Fruit fly (Drosophila melanogaster) whole organism, embryonic: ENCODE measurements around the gene UQCR-C1.

Experiments used
- ATbp ChIP-seq: fragments of 200-800 bp; sonication (Bioruptor generic); optimal IDR thresholded peaks from 2 replicates; lab custom pipeline; 2017; ENCODE audit warnings: missing biosample characterization, mild to moderate bottlenecking, missing genetic modification characterization, missing genetic modification reagents
- Adf1 ChIP-seq: fragments of 200-800 bp; sonication (Bioruptor generic); IDR thresholded peaks from 2 replicates; pipeline ENCODE4 v1.3.6; 2022; ENCODE audit warnings: missing biosample characterization, missing genetic modification characterization
- CG10979 ChIP-seq: fragments of 200-800 bp; sonication (Bioruptor generic); optimal IDR thresholded peaks from 2 replicates; lab custom pipeline; 2018; ENCODE audit warnings: missing biosample characterization, mild to moderate bottlenecking, missing genetic modification characterization, moderate library complexity
- CG11456 ChIP-seq: fragments of 200-800 bp; sonication (Bioruptor generic); IDR thresholded peaks from 3 replicates; pipeline ENCODE4 v1.3.6; 2022; ENCODE audit warnings: missing biosample characterization, missing genetic modification characterization
- CG11696 ChIP-seq: fragments of 200-800 bp; sonication (Bioruptor generic); IDR thresholded peaks from 2 replicates; pipeline ENCODE4 v1.3.6; 2022; ENCODE audit warnings: missing biosample characterization, missing genetic modification characterization
- CG11723 ChIP-seq: fragments of 200-800 bp; sonication (Bioruptor generic); optimal IDR thresholded peaks from 2 replicates; lab custom pipeline; 2017; ENCODE audit warnings: missing biosample characterization, mild to moderate bottlenecking, missing genetic modification characterization
- CG13775 ChIP-seq: fragments of 200-800 bp; sonication (Bioruptor generic); optimal IDR thresholded peaks from 3 replicates; lab custom pipeline; 2017; ENCODE audit warnings: missing biosample characterization, mild to moderate bottlenecking, missing genetic modification characterization
- CG14050 ChIP-seq: fragments of 200-800 bp; sonication (Bioruptor generic); IDR thresholded peaks from 3 replicates; pipeline ENCODE4 v1.3.6; 2022; ENCODE audit warnings: missing biosample characterization, missing genetic modification characterization
- CG14860 ChIP-seq: fragments of 200-800 bp; sonication (Bioruptor generic); IDR thresholded peaks from 3 replicates; pipeline ENCODE4 v1.3.6; 2022; ENCODE audit warnings: missing biosample characterization, missing genetic modification characterization; ENCODE audit not compliant: partially characterized antibody
- CG1792 ChIP-seq: fragments of 200-800 bp; sonication (Bioruptor generic); optimal IDR thresholded peaks from 2 replicates; lab custom pipeline; 2016; ENCODE audit warnings: missing biosample characterization, missing genetic modification characterization
- CG30431 ChIP-seq: fragments of 200-800 bp; sonication (Bioruptor generic); optimal IDR thresholded peaks from 2 replicates; lab custom pipeline; 2017; ENCODE audit warnings: missing biosample characterization, missing genetic modification characterization
- CG3281 ChIP-seq: fragments of 200-800 bp; sonication (Bioruptor generic); optimal IDR thresholded peaks from 3 replicates; lab custom pipeline; 2017; ENCODE audit warnings: missing biosample characterization, mild to moderate bottlenecking, missing genetic modification characterization
- CG4854 ChIP-seq: fragments of 200-800 bp; sonication (Bioruptor generic); optimal IDR thresholded peaks from 2 replicates; lab custom pipeline; 2016; ENCODE audit warnings: missing biosample characterization, missing genetic modification characterization, inconsistent platforms
- CG6683 ChIP-seq: fragments of 200-800 bp; sonication (Bioruptor generic); optimal IDR thresholded peaks from 2 replicates; lab custom pipeline; 2017; ENCODE audit warnings: missing biosample characterization, mild to moderate bottlenecking, missing genetic modification characterization, missing genetic modification reagents
- CG6765 ChIP-seq: fragments of 200-800 bp; sonication (Bioruptor generic); optimal IDR thresholded peaks from 3 replicates; lab custom pipeline; 2017; ENCODE audit warnings: missing biosample characterization, mild to moderate bottlenecking, missing genetic modification characterization
- CG8478 ChIP-seq: fragments of >200 bp; optimal IDR thresholded peaks from 2 replicates; lab custom pipeline; 2018
- CG9932 ChIP-seq: fragments of 200-800 bp; sonication (Bioruptor generic); IDR thresholded peaks from 2 replicates; pipeline ENCODE4 v1.3.6; 2022; ENCODE audit warnings: missing biosample characterization, missing genetic modification characterization
- CHES-1-like ChIP-seq: fragments of 200-800 bp; sonication (Bioruptor generic); optimal IDR thresholded peaks from 2 replicates; lab custom pipeline; 2016; ENCODE audit warnings: missing biosample characterization, missing genetic modification characterization
- CTCF ChIP-seq: fragments of 200-800 bp; sonication (Bioruptor generic); optimal IDR thresholded peaks from 2 replicates; lab custom pipeline; 2017; ENCODE audit warnings: missing biosample characterization, mild to moderate bottlenecking, missing genetic modification characterization, moderate library complexity
- D19A ChIP-seq: fragments of 200-800 bp; optimal IDR thresholded peaks from 3 replicates; lab custom pipeline; 2019; ENCODE audit warnings: missing biosample characterization, mild to moderate bottlenecking, missing genetic modification characterization, moderate library complexity
- Dek ChIP-seq: fragments of 200-800 bp; sonication (Bioruptor generic); optimal IDR thresholded peaks from 3 replicates; lab custom pipeline; 2019; ENCODE audit warnings: missing biosample characterization, mild to moderate bottlenecking, missing genetic modification characterization, moderate library complexity
- Eip74EF ChIP-seq, 2 experiments: fragments of 200-800 bp in 1 of 2; fragments of >200 bp in 1 of 2; sonication (Bioruptor generic) in 1 of 2; optimal IDR thresholded peaks; 2 replicates each; lab custom pipeline; 2017 to 2019; ENCODE audit warnings: missing biosample characterization in 2 of 2, missing genetic modification characterization in 2 of 2, mild to moderate bottlenecking in 1 of 2, moderate library complexity in 1 of 2
- Fer2 ChIP-seq: fragments of 200-800 bp; sonication (Bioruptor generic); optimal IDR thresholded peaks from 2 replicates; lab custom pipeline; 2018; ENCODE audit warnings: missing biosample characterization, mild to moderate bottlenecking, missing genetic modification characterization, moderate library complexity
- Gug ChIP-seq: fragments of 200-800 bp; sonication (Bioruptor generic); IDR thresholded peaks from 4 replicates; pipeline ENCODE4 v1.3.6; 2022; ENCODE audit warnings: missing biosample characterization, missing genetic modification characterization
- HLH4C ChIP-seq: fragments of 200-800 bp; sonication (Bioruptor generic); IDR thresholded peaks from 3 replicates; pipeline ENCODE4 v1.3.6; 2022; ENCODE audit warnings: missing biosample characterization, missing genetic modification characterization; ENCODE audit not compliant: partially characterized antibody
- Hr3 ChIP-seq: fragments of 200-800 bp; sonication (Bioruptor generic); optimal IDR thresholded peaks from 3 replicates; lab custom pipeline; 2016; ENCODE audit warnings: missing biosample characterization, missing genetic modification characterization
- Jarid2 ChIP-seq: fragments of 200-800 bp; sonication (Bioruptor generic); optimal IDR thresholded peaks from 3 replicates; lab custom pipeline; 2017; ENCODE audit warnings: mild to moderate bottlenecking, missing biosample characterization, missing genetic modification reagents, missing genetic modification characterization
- Max ChIP-seq: fragments of 200-800 bp; sonication (Bioruptor generic); optimal IDR thresholded peaks from 2 replicates; lab custom pipeline; 2016; ENCODE audit warnings: missing biosample characterization, mild to moderate bottlenecking, missing genetic modification characterization
- amos ChIP-seq: fragments of 200-800 bp; sonication (Bioruptor generic); IDR thresholded peaks from 2 replicates; pipeline ENCODE4 v1.3.6; 2022; ENCODE audit warnings: missing biosample characterization, missing genetic modification characterization; ENCODE audit not compliant: partially characterized antibody
- bigmax ChIP-seq: fragments of 200-800 bp; sonication (Bioruptor generic); optimal IDR thresholded peaks from 2 replicates; lab custom pipeline; 2018; ENCODE audit warnings: missing biosample characterization, mild to moderate bottlenecking, missing genetic modification characterization
- bsh ChIP-seq, 2 experiments: fragments of 200-800 bp; sonication (Bioruptor generic); optimal IDR thresholded peaks; 2 replicates each; lab custom pipeline; 2017 to 2018; ENCODE audit warnings: mild to moderate bottlenecking in 2 of 2, missing biosample characterization in 2 of 2, missing genetic modification characterization in 2 of 2, moderate library complexity in 1 of 2
- cg ChIP-seq: fragments of 200-800 bp; sonication (Bioruptor generic); optimal IDR thresholded peaks from 3 replicates; lab custom pipeline; 2019; ENCODE audit warnings: missing biosample characterization, mild to moderate bottlenecking, missing genetic modification characterization, moderate library complexity
- corto ChIP-seq: fragments of 200-800 bp; sonication (Bioruptor generic); optimal IDR thresholded peaks from 2 replicates; lab custom pipeline; 2016; ENCODE audit warnings: missing biosample characterization, mild to moderate bottlenecking, missing genetic modification characterization, moderate library complexity
- danr ChIP-seq: fragments of 200-800 bp; sonication (Bioruptor generic); IDR thresholded peaks from 2 replicates; pipeline ENCODE4 v1.3.6; 2022; ENCODE audit warnings: missing biosample characterization, missing genetic modification characterization
- dati ChIP-seq: fragments of 200-800 bp; sonication (Bioruptor generic); IDR thresholded peaks from 2 replicates; pipeline ENCODE4 v1.3.6; 2022; ENCODE audit warnings: missing biosample characterization, missing genetic modification characterization
- dmrt99B ChIP-seq: fragments of 200-800 bp; sonication (Bioruptor generic); optimal IDR thresholded peaks from 2 replicates; lab custom pipeline; 2018; ENCODE audit warnings: missing biosample characterization, mild to moderate bottlenecking, missing genetic modification characterization, moderate library complexity
- esg ChIP-seq: fragments of 200-800 bp; sonication (Bioruptor generic); conservative IDR thresholded peaks from 2 replicates; pipeline ENCODE4 v1.3.6; 2022; ENCODE audit warnings: missing biosample characterization, missing genetic modification characterization
- ftz-f1 ChIP-seq: fragments of 200-800 bp; sonication (Bioruptor generic); optimal IDR thresholded peaks from 2 replicates; lab custom pipeline; 2016; ENCODE audit warnings: missing biosample characterization, missing genetic modification characterization
- gsb-n ChIP-seq: fragments of 200-800 bp; sonication (Bioruptor generic); optimal IDR thresholded peaks from 3 replicates; lab custom pipeline; 2018; ENCODE audit warnings: missing biosample characterization, mild to moderate bottlenecking, missing genetic modification characterization
- inv ChIP-seq: fragments of 200-800 bp; sonication (Bioruptor generic); IDR thresholded peaks from 2 replicates; pipeline ENCODE4 v1.3.6; 2022; ENCODE audit warnings: missing biosample characterization, missing genetic modification characterization; ENCODE audit not compliant: partially characterized antibody
- mam ChIP-seq: fragments of 200-800 bp; sonication (Bioruptor generic); optimal IDR thresholded peaks from 3 replicates; lab custom pipeline; 2016; ENCODE audit warnings: missing biosample characterization, missing genetic modification characterization
- mirr ChIP-seq: fragments of 200-800 bp; sonication (Bioruptor generic); optimal IDR thresholded peaks from 3 replicates; lab custom pipeline; 2018; ENCODE audit warnings: missing biosample characterization, mild to moderate bottlenecking, missing genetic modification characterization
- pita ChIP-seq: fragments of 200-800 bp; sonication (Bioruptor generic); optimal IDR thresholded peaks from 2 replicates; lab custom pipeline; 2017; ENCODE audit warnings: missing biosample characterization, mild to moderate bottlenecking, missing genetic modification characterization
- slou ChIP-seq: fragments of 200-800 bp; sonication (Bioruptor generic); optimal IDR thresholded peaks from 3 replicates; lab custom pipeline; 2016; ENCODE audit warnings: missing biosample characterization, missing genetic modification characterization
- tin ChIP-seq: fragments of 200-800 bp; sonication (Bioruptor generic); optimal IDR thresholded peaks from 3 replicates; lab custom pipeline; 2016; ENCODE audit warnings: missing biosample characterization, missing genetic modification characterization
- yki ChIP-seq: fragments of >200 bp; optimal IDR thresholded peaks from 3 replicates; lab custom pipeline; 2018
- zen ChIP-seq: fragments of 200-800 bp; sonication (Bioruptor generic); optimal IDR thresholded peaks from 3 replicates; lab custom pipeline; 2018; ENCODE audit warnings: missing biosample characterization, mild to moderate bottlenecking, missing genetic modification characterization, moderate library complexity
- zen2 ChIP-seq: fragments of 200-800 bp; sonication (Bioruptor generic); IDR thresholded peaks from 3 replicates; pipeline ENCODE4 v1.3.6; 2022; ENCODE audit warnings: missing biosample characterization, missing genetic modification characterization; ENCODE audit not compliant: partially characterized antibody

UQCR-C1 gene

dm6 chr3R:14893791-14894782 lies 4.1 kb downstream of the UQCR-C1 start, which contains the start of gene Dph2 (continued):
- TF ChIP-seq CG11696 = peak; percentile 65
- peak; percentile 61 for TF ChIP-seq esg (GFP tag; lab: Robert Waterston, UW)
- no peak for TF ChIP-seq Max (GFP tag; lab: Kevin White, UChicago)
- TF ChIP-seq Jarid2 (GFP tag; lab: Kevin White, UChicago) = no peak
- TF ChIP-seq Adf1 = no peak
- TF ChIP-seq amos (GFP tag; lab: Robert Waterston, UW) = 0 out of 2 replicates have a peak, but pooled peaks have one; percentile 18
- TF ChIP-seq CG6765 = peak; percentile 66
- peak; percentile 76 for TF ChIP-seq CG10979
- TF ChIP-seq CG3281 (GFP tag; lab: Kevin White, UChicago) = peak; percentile 51
- TF ChIP-seq zen2 (GFP tag; lab: Robert Waterston, UW) = no peak
- peak; percentile 99 for TF ChIP-seq D19A (tag; lab: Kevin White, UChicago)
- TF ChIP-seq inv (GFP tag; lab: Robert Waterston, UW) = no peak
- TF ChIP-seq CG14860 (GFP tag; lab: Robert Waterston, UW) = no peak
- peak; percentile 74 for TF ChIP-seq gsb-n (tag; lab: Kevin White, UChicago)
- TF ChIP-seq ATbp = no peak
- peak; percentile 31; the same call in 1 of the 3 replicates for TF ChIP-seq CG14050 (GFP tag; lab: Robert Waterston, UW)
- peak; percentile 66 for TF ChIP-seq Fer2 (tag; lab: Kevin White, UChicago)
- peak; percentile 11 for TF ChIP-seq CG11723 (GFP tag; lab: Kevin White, UChicago)
- TF ChIP-seq CG30431 = no peak
- TF ChIP-seq CG4854 = peak; percentile 11
- no peak for TF ChIP-seq corto (GFP tag; lab: Kevin White, UChicago)
- peak; percentile 30 for TF ChIP-seq mam
- peak; percentile 33; the same call in 2 of the 4 replicates for TF ChIP-seq Gug
- peak; percentile 47; the same call in 1 of the 2 replicates for TF ChIP-seq danr (GFP tag; lab: Robert Waterston, UW)
- TF ChIP-seq HLH4C (GFP tag; lab: Robert Waterston, UW) = no peak
- TF ChIP-seq Hr3 (GFP tag; lab: Kevin White, UChicago) = peak; percentile 84
- TF ChIP-seq Dek (tag; lab: Kevin White, UChicago) = peak; percentile 82
- TF ChIP-seq bsh (GFP tag; optimal IDR thresholded peaks at IDR 0.05; lab: Kevin White, UChicago) = peak in 1 of 2 experiments; percentile 77
- TF ChIP-seq Eip74EF (GFP tag; optimal IDR thresholded peaks at IDR 0.05; lab: Kevin White, UChicago) = peak in 1 of 2 experiments; percentile 60
- TF ChIP-seq pita (GFP tag; lab: Kevin White, UChicago) = peak; percentile 83
- TF ChIP-seq slou = no peak
- peak; percentile 76 for TF ChIP-seq CG11456 (GFP tag; lab: Robert Waterston, UW)
- TF ChIP-seq CG13775 (GFP tag; lab: Kevin White, UChicago) = peak; percentile 42
- peak; percentile 92 for TF ChIP-seq ftz-f1 (GFP tag; lab: Kevin White, UChicago)
- TF ChIP-seq cg (GFP tag; lab: Kevin White, UChicago) = no peak
- TF ChIP-seq mirr = no peak
- TF ChIP-seq zen (tag; lab: Kevin White, UChicago) = peak; percentile 31
- peak; percentile 43 for TF ChIP-seq tin (GFP tag; lab: Kevin White, UChicago)
- peak; percentile 65 for TF ChIP-seq CTCF (GFP tag; lab: Kevin White, UChicago)
- TF ChIP-seq bigmax = no peak
- no peak for TF ChIP-seq CG1792 (GFP tag; lab: Kevin White, UChicago)
- TF ChIP-seq CHES-1-like (GFP tag; lab: Kevin White, UChicago) = peak; percentile 27
- TF ChIP-seq CG9932 (GFP tag; lab: Robert Waterston, UW) = peak; percentile 83
- TF ChIP-seq dmrt99B (tag; lab: Kevin White, UChicago) = peak; percentile 81
- TF ChIP-seq dati = no peak
- peak; percentile 39 for TF ChIP-seq CG6683
- TF ChIP-seq yki (lab: Kevin White, UChicago) = no peak
- no peak for TF ChIP-seq CG8478
